Worm (Caenorhabditis elegans): ENCODE results near the gene agxt-1.
A peak's percentile ranks its signal among the peaks of the same experiment; 100 is the strongest.

Gene agxt-1

DNA sequence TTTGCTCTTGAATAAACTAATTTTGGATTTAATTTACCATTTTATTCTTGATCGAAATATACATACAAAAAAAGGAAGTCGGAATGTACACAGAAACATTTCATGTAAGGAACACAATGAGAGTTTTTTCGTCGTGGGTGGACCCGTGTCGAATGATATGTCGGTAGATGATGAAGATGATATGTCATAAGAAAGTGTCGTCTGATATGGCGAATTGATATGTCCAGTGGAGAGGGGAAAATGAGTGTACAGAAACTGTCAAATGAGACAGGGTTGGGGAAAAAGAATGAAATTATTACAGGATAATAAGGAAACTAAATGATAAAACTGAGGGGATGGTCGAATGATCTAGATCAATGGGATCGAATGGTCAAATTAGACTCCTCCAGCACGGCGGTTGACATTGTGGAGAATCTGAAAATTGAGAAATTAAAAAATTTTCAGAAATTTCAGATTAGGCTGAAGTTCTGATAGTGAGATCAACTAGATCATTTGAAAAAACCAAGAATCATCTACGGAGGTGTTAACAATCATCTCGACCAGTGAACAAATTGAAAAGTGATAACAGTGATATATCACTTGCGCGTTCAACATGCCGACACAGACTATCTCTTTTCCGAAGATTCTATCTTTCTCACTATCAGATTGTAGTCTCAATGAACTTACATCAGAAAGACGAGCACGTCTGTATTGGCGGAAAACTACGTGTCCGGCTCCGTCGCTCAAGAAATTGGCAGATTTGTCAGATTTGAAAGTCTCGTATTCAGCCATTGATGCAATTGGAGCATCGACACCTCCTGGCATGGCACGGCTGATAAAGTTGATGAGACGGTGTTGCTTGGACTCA lies 25.0 kb upstream of the agxt-1 start:
- TF ChIP-seq lin-38 (GFP tag; IDR thresholded peaks at IDR 0.05) (peak; percentile 2), nhr-25 (tag; optimal IDR thresholded peaks at IDR 0.05; ENCODE audit: borderline replicate concordance, insufficient read depth) (peak; percentile 43), dve-1 (tag; optimal IDR thresholded peaks at IDR 0.05; ENCODE audit: insufficient read depth) (peak; percentile 25), lsy-2 (tag; optimal IDR thresholded peaks at IDR 0.05) (peak in 1 of 2 experiments; percentile 44), T26A8.4 (GFP tag; IDR thresholded peaks at IDR 0.05) (peak; percentile 91), duxl-1 (tag; optimal IDR thresholded peaks at IDR 0.05; ENCODE audit: poor library complexity) (peak; percentile 19), ZK337.2 (GFP tag; IDR thresholded peaks at IDR 0.05) (0 out of 2 replicates have a peak, but pooled peaks have one; percentile 31), hlh-11 (tag; optimal IDR thresholded peaks at IDR 0.05) (peak; percentile 1), ceh-32 (tag; optimal IDR thresholded peaks at IDR 0.05; ENCODE audit: poor library complexity) (no peak), ama-1 (optimal IDR thresholded peaks at IDR 0.05) (peak; percentile 92), nhr-48 (tag; optimal IDR thresholded peaks at IDR 0.05) (peak; percentile 55), hlh-30 (tag; optimal IDR thresholded peaks at IDR 0.05; ENCODE audit: insufficient read depth) (peak; percentile 5), mdl-1 (tag; optimal IDR thresholded peaks at IDR 0.05) (no peak), ceh-82 (tag; optimal IDR thresholded peaks at IDR 0.05) (no peak), ceh-62 (tag; optimal IDR thresholded peaks at IDR 0.05) (no peak), nhr-102 (tag; optimal IDR thresholded peaks at IDR 0.05) (peak; percentile 46), hmg-1.1 (GFP tag; IDR thresholded peaks at IDR 0.05) (no peak), zfp-3 (GFP tag; conservative IDR thresholded peaks at IDR 0.05) (peak; percentile 9), saeg-2 (GFP tag; IDR thresholded peaks at IDR 0.05) (no peak), lin-13 (GFP tag; optimal IDR thresholded peaks at IDR 0.05) (no peak), nhr-28 (tag; optimal IDR thresholded peaks at IDR 0.05) (peak; percentile 31), mep-1 (tag; optimal IDR thresholded peaks at IDR 0.05) (peak; percentile 6), unc-62 (GFP tag; optimal IDR thresholded peaks at IDR 0.05 in 1 of 2) (peak in 1 of 2 experiments; percentile 93), unc-62 (tag; optimal IDR thresholded peaks at IDR 0.05) (no peak), mes-2 (tag; optimal IDR thresholded peaks at IDR 0.05; ENCODE audit: poor library complexity, severe bottlenecking) (peak; percentile 41), hif-1 (tag; optimal IDR thresholded peaks at IDR 0.05) (peak in 1 of 2 experiments; percentile 6), ztf-11 (tag; optimal IDR thresholded peaks at IDR 0.05) (no peak), madf-5 (GFP tag; IDR thresholded peaks at IDR 0.05) (0 out of 4 replicates have a peak, but pooled peaks of 1 of the 2 experiments have one; percentile 22), dmd-8 (GFP tag; IDR thresholded peaks at IDR 0.05) (0 out of 2 replicates have a peak, but pooled peaks have one; percentile 41), nhr-6 (tag; optimal IDR thresholded peaks at IDR 0.05) (peak; percentile 52), aha-1 (tag) (peak; percentile 98), ces-1 (GFP tag; optimal IDR thresholded peaks at IDR 0.05) (no peak)

- TF ChIP-seq nhr-28 (tag; optimal IDR thresholded peaks at IDR 0.05) (peak; percentile 75), T26A8.4 (GFP tag; IDR thresholded peaks at IDR 0.05) (peak; percentile 31; the same call in 1 of the 2 replicates), lin-15B (tag; optimal IDR thresholded peaks at IDR 0.05) (no peak), unc-62 (GFP tag; optimal IDR thresholded peaks at IDR 0.05 in 1 of 2) (peak in 1 of 2 experiments; percentile 63), unc-62 (tag; optimal IDR thresholded peaks at IDR 0.05) (no peak), aha-1 (tag) (peak; percentile 28), pha-4 (GFP tag; IDR thresholded peaks at IDR 0.05) (no peak), pha-4 (tag; optimal IDR thresholded peaks at IDR 0.05) (no peak), hlh-30 (tag; optimal IDR thresholded peaks at IDR 0.05; ENCODE audit: insufficient read depth) (peak; percentile 13)
These were observed 24.2 kb upstream of the agxt-1 start, which contains the start of gene F46C5.1 for ce11 chrII:8821140-8821595. Gene F46C5.1, minus strand, starts transcription at chrII:8821190.

DNA sequence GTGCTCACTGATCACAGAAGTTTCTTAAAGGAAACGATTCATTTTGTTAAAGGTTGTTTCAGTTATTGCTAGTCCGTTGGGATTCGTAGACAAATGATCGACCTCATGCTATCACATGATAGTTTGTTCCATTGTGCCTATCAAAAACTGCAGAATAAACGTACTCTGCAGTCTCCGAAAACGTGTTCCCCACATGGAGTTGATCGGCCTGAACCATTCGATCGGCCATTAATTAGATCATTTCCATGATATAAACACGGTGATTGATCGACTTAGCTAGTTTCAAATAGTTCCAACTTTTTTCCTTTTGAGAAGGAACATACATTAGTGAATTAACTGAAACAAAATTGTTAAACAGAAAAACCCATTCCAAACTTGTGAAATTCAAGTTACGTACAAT lies 22.7 kb upstream of the agxt-1 start:
- TF ChIP-seq ctbp-1 (GFP tag; IDR thresholded peaks at IDR 0.05), result no peak
- peak; percentile 57 for TF ChIP-seq hlh-30 (tag; optimal IDR thresholded peaks at IDR 0.05; ENCODE audit: insufficient read depth)
- peak; percentile 34 for TF ChIP-seq gei-8 (GFP tag; optimal IDR thresholded peaks at IDR 0.05)
- no peak for TF ChIP-seq nhr-41 (GFP tag; IDR thresholded peaks at IDR 0.05)
- TF ChIP-seq mdl-1 (tag; optimal IDR thresholded peaks at IDR 0.05), result peak in 1 of 2 experiments; percentile 64
- TF ChIP-seq php-3 (GFP tag; IDR thresholded peaks at IDR 0.05), result no peak
- no peak for TF ChIP-seq ama-1 (optimal IDR thresholded peaks at IDR 0.05)
- TF ChIP-seq pha-4 (GFP tag; IDR thresholded peaks at IDR 0.05), result no peak
- no peak for TF ChIP-seq pha-4 (tag; optimal IDR thresholded peaks at IDR 0.05)
- TF ChIP-seq saeg-2 (GFP tag; IDR thresholded peaks at IDR 0.05), result 0 out of 2 replicates have a peak, but pooled peaks have one; percentile 26
- TF ChIP-seq lin-29 (GFP tag; IDR thresholded peaks at IDR 0.05), result no peak
- peak; percentile 98 for TF ChIP-seq mxl-3 (GFP tag; optimal IDR thresholded peaks at IDR 0.05)
- no peak for TF ChIP-seq snpc-1.2 (GFP tag; IDR thresholded peaks at IDR 0.05)
- no peak for TF ChIP-seq madf-9 (GFP tag; conservative IDR thresholded peaks at IDR 0.05)
- TF ChIP-seq arid-1 (GFP tag; conservative IDR thresholded peaks at IDR 0.05), result no peak
